Worm (Caenorhabditis elegans): ENCODE data around the gene M151.10.

- TF ChIP-seq ama-1 (optimal IDR thresholded peaks at IDR 0.05) (no peak), blmp-1 (tag; optimal IDR thresholded peaks at IDR 0.05) (no peak)
Observed at ce11 chrII:3630810-3631209, 9.3 kb downstream of the M151.10 start, which contains the start of gene M151.2.
